Worm (Caenorhabditis elegans) whole organism, late embryonic: Measurements from ENCODE around the gene pab-2.

Source experiments
- K09A11.1 ChIP-seq: sonication (generic microtip); optimal IDR thresholded peaks from 2 replicates; lab custom pipeline; 2017; ENCODE audit warnings: antibody characterized with exemption, mild to moderate bottlenecking, missing genetic modification characterization, missing compliant biosample characterization; ENCODE audit not compliant: insufficient read depth
- ama-1 ChIP-seq: fragments of 150-350 bp; optimal IDR thresholded peaks from 2 replicates; lab custom pipeline; 2014
- ceh-45 ChIP-seq: fragments of 200-800 bp; sonication (Bioruptor generic); IDR thresholded peaks from 2 replicates; pipeline ENCODE4 v1.3.6; 2022; ENCODE audit warnings: missing genetic modification reagents, missing genetic modification characterization, missing compliant biosample characterization
- fax-1 ChIP-seq: sonication (generic microtip); optimal IDR thresholded peaks from 2 replicates; lab custom pipeline; 2016; ENCODE audit warnings: missing genotype, missing genetic modification characterization, missing compliant biosample characterization
- fkh-6 ChIP-seq: sonication (generic microtip); optimal IDR thresholded peaks from 2 replicates; lab custom pipeline; 2016; ENCODE audit warnings: missing genetic modification characterization, missing compliant biosample characterization
- hlh-30 ChIP-seq: sonication (generic microtip); optimal IDR thresholded peaks from 2 replicates; lab custom pipeline; 2017; ENCODE audit warnings: antibody characterized with exemption, missing genetic modification characterization, missing compliant biosample characterization; ENCODE audit not compliant: insufficient read depth
- nhr-11 ChIP-seq: fragments of 150-350 bp; optimal IDR thresholded peaks from 2 replicates; lab custom pipeline; 2014; ENCODE audit warnings: missing biosample characterization, missing genetic modification characterization
- odd-2 ChIP-seq: sonication (generic microtip); optimal IDR thresholded peaks from 2 replicates; lab custom pipeline; 2017; ENCODE audit warnings: antibody characterized with exemption, mild to moderate bottlenecking, missing genetic modification characterization, missing compliant biosample characterization
- syd-9 ChIP-seq: sonication (generic microtip); optimal IDR thresholded peaks from 2 replicates; lab custom pipeline; 2016; ENCODE audit warnings: mild to moderate bottlenecking, missing genetic modification characterization, moderate library complexity, missing compliant biosample characterization
- unc-42 ChIP-seq: sonication (generic microtip); optimal IDR thresholded peaks from 2 replicates; lab custom pipeline; 2016; ENCODE audit warnings: missing genotype, missing genetic modification characterization, missing compliant biosample characterization
- unc-86 ChIP-seq: sonication (generic microtip); optimal IDR thresholded peaks from 2 replicates; lab custom pipeline; 2016; ENCODE audit warnings: missing genetic modification characterization, missing compliant biosample characterization

DNA sequence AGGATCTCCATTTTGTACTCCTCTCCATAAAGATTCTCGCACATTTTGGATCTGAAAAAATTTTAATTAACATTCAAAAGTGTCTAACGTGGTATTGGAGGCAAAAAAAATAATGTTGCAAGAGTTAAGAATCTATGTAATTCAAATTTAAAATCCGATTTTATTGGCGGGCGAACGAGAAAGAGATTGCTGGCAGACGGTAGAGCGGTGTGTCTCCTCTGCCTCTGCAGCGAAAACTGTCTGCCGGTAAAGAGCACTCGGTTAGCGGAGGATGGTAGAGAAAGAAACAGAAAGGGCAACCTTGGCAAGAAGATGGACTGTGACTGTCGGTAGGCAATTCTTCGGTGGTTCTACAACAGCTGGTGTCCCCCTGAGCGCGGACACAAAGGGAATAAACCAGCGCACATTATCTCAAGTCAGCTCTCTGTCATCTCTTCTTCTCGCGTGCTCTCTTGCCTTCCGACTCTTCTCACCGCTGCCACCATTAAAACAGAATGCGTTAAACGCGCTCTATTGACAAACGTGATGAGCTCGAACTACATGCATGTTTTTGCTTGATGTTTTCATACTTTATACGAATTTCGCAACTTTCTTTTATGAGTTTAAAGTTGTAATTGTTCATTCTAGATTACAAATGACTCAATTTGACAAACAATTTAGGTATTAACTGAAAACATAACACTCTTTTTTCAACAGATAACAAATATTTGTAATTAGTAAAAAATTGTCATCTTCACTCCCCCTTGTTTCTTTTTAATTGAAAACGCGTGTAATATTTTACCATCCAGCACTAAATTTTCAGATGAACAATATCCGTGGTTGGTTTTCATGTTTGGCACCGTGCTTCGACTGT lies 8.1 kb downstream of the pab-2 start, which contains the start of the genes cdk-4 and F18H3.1:
- TF ChIP-seq fax-1 (no peak), fkh-6 (tag; lab: Kevin White, UChicago) (no peak), K09A11.1 (tag; lab: Kevin White, UChicago) (no peak), ceh-45 (GFP tag; lab: Robert Waterston, UW) (no peak), syd-9 (tag; lab: Kevin White, UChicago) (no peak), odd-2 (tag; lab: Kevin White, UChicago) (no peak), ama-1 (lab: Kevin White, UChicago) (no peak), nhr-11 (tag; lab: Kevin White, UChicago) (no peak), hlh-30 (tag; lab: Kevin White, UChicago) (peak; percentile 23), unc-42 (tag; lab: Kevin White, UChicago) (peak; percentile 16), unc-86 (no peak)
